Worm (Caenorhabditis elegans) whole organism, L4/young adult: Measurements from ENCODE around the gene ect-2.

Experiments
- W03F9.2 ChIP-seq: fragments of 150-350 bp; optimal IDR thresholded peaks from 2 replicates; lab custom pipeline; 2014; ENCODE audit warnings: missing biosample characterization, missing genetic modification characterization
- him-1 ChIP-seq: sonication (generic microtip); optimal IDR thresholded peaks from 2 replicates; lab custom pipeline; 2016; ENCODE audit warnings: missing genotype, missing genetic modification reagents, missing genetic modification characterization, missing compliant biosample characterization

DNA sequence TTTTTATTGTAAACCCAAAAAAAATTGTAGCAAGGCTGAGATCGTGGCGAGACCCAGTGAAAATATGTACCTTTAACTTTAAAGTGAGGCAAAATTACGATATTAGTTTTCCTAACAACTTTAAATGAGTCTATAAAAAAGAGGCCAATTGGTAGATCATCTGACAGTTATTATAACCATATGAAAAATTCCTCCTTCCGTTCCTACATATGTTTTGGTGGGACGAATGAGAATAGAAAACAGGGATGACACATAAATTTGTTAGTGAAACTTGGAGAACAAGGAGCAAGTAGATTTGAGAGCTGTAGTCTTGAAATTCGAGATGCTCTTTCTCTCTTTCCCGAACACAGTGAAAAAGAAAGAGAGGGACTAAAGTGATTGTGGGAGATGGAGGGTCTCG is 18.5 kb downstream of the ect-2 start:
- TF ChIP-seq him-1 (tag; lab: Kevin White, UChicago) (no peak), W03F9.2 (tag; lab: Kevin White, UChicago) (no peak)
